Worm (Caenorhabditis elegans) whole organism, L3 larva: ENCODE data around the gene nhr-106.

Experiments used
- aly-2 ChIP-seq: fragments of 150-350 bp; optimal IDR thresholded peaks from 2 replicates; lab custom pipeline; 2014; ENCODE audit warnings: missing biosample characterization, missing genetic modification characterization
- ama-1 ChIP-seq: fragments of 150-350 bp; optimal IDR thresholded peaks from 2 replicates; lab custom pipeline; 2018
- nhr-12 ChIP-seq: fragments of 150-350 bp; optimal IDR thresholded peaks from 2 replicates; lab custom pipeline; 2014; ENCODE audit warnings: missing biosample characterization, missing genetic modification characterization
- nhr-237 ChIP-seq: fragments of 150-350 bp; optimal IDR thresholded peaks from 2 replicates; lab custom pipeline; 2014; ENCODE audit warnings: missing biosample characterization, missing genetic modification characterization

DNA sequence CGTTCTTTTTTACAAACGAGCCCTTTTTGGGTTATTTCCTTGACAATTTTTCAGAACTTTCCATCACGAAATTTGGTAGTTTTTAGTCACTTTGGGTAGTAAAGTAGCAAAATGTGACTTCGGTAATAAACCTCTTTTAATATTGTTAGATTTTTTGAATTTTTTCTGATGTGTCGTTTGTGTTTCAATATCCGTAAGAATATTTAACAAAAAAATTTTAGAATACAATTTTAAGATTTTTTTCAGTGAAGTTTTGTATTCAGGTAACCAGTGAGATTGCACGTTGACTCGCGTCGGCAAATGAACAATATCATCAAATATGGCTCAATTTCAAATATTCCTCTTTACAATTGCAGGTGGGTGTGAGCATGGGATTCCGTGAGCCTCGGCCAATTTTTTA, 16.8 kb upstream of the nhr-106 start, which contains the start of gene srt-31:
- TF ChIP-seq aly-2 (no peak), nhr-237 (no peak), ama-1 (no peak), nhr-12 (no peak)
